Worm (Caenorhabditis elegans) whole organism, L1 larva: ENCODE measurements around the gene ZK897.10.

Source experiments
- C16A3.4 ChIP-seq: fragments of 150-350 bp; optimal IDR thresholded peaks from 2 replicates; lab custom pipeline; 2014; ENCODE audit warnings: missing biosample characterization, missing genetic modification characterization
- C34B4.2 ChIP-seq: sonication (generic microtip); optimal IDR thresholded peaks from 2 replicates; lab custom pipeline; 2017; ENCODE audit warnings: mild to moderate bottlenecking, missing genetic modification characterization, missing compliant biosample characterization
- aha-1 ChIP-seq: fragments of 150-350 bp; optimal IDR thresholded peaks from 2 replicates; lab custom pipeline; 2014; ENCODE audit warnings: missing biosample characterization, missing genetic modification characterization
- alr-1 ChIP-seq: fragments of 200-800 bp; sonication (Bioruptor generic); optimal IDR thresholded peaks from 2 replicates; lab custom pipeline; 2018; ENCODE audit warnings: borderline replicate concordance, mild to moderate bottlenecking, missing genetic modification characterization, missing compliant biosample characterization
- ama-1 ChIP-seq: fragments of 150-350 bp; optimal IDR thresholded peaks from 2 replicates; lab custom pipeline; 2014
- ceh-82 ChIP-seq, 3 experiments: fragments of 150-350 bp in 1 of 3; sonication (generic microtip) in 2 of 3; optimal IDR thresholded peaks; 2 replicates each; lab custom pipeline; 2014 to 2017; ENCODE audit warnings: missing biosample characterization in 3 of 3, missing genetic modification characterization in 3 of 3
- ceh-88 ChIP-seq: fragments of 200-800 bp; sonication (Bioruptor generic); IDR thresholded peaks from 2 replicates; pipeline ENCODE4 v1.3.6; 2022; ENCODE audit warnings: missing genetic modification characterization, missing compliant biosample characterization
- ces-1 ChIP-seq: fragments of 150-350 bp; optimal IDR thresholded peaks from 2 replicates; lab custom pipeline; 2014; ENCODE audit warnings: missing biosample characterization, missing genetic modification reagents, missing genetic modification characterization
- dsc-1 ChIP-seq: sonication (generic microtip); optimal IDR thresholded peaks from 2 replicates; lab custom pipeline; 2016; ENCODE audit warnings: mild to moderate bottlenecking, missing genetic modification characterization, missing compliant biosample characterization
- efl-1 ChIP-seq, 4 experiments: fragments of 150-350 bp; optimal IDR thresholded peaks in 3 of 4; peaks in 1 of 4; 1 replicate in 1 of 4; 2 replicates in 3 of 4; lab custom pipeline; 2014; ENCODE audit warnings: missing biosample characterization in 2 of 4, missing genetic modification characterization in 2 of 4, missing genetic modification reagents in 2 of 4
- egl-13 ChIP-seq: sonication (generic microtip); optimal IDR thresholded peaks from 2 replicates; lab custom pipeline; 2016; ENCODE audit warnings: missing genotype, missing genetic modification reagents, missing genetic modification characterization, missing compliant biosample characterization
- egl-27 ChIP-seq, 2 experiments: fragments of 150-350 bp in 1 of 2; sonication (generic microtip); optimal IDR thresholded peaks; 3 replicates each; lab custom pipeline; 2017 to 2018; ENCODE audit warnings: missing biosample characterization in 2 of 2, missing genetic modification characterization in 2 of 2, missing genetic modification reagents in 2 of 2
- ets-5 ChIP-seq: fragments of 200-800 bp; sonication (Bioruptor generic); IDR thresholded peaks from 2 replicates; pipeline ENCODE4 v1.3.6; 2022; ENCODE audit warnings: missing genetic modification characterization, missing compliant biosample characterization
- fkh-10 ChIP-seq: sonication (generic microtip); optimal IDR thresholded peaks from 2 replicates; lab custom pipeline; 2017; ENCODE audit warnings: missing biosample characterization, missing genetic modification reagents, missing genetic modification characterization
- fkh-8 ChIP-seq: sonication (generic microtip); optimal IDR thresholded peaks from 2 replicates; lab custom pipeline; 2016; ENCODE audit warnings: mild to moderate bottlenecking, missing genetic modification characterization, missing compliant biosample characterization
- grh-1 ChIP-seq: fragments of 200-800 bp; sonication (Bioruptor generic); IDR thresholded peaks from 2 replicates; pipeline ENCODE4 v1.3.6; 2022; ENCODE audit warnings: missing genetic modification reagents, missing genetic modification characterization, missing compliant biosample characterization
- hlh-17 ChIP-seq: fragments of 200-800 bp; sonication (Bioruptor generic); optimal IDR thresholded peaks from 2 replicates; lab custom pipeline; 2018; ENCODE audit warnings: missing genetic modification characterization, mild to moderate bottlenecking, missing compliant biosample characterization, moderate library complexity, borderline replicate concordance
- irx-1 ChIP-seq: sonication (generic microtip); optimal IDR thresholded peaks from 2 replicates; lab custom pipeline; 2016; ENCODE audit warnings: missing genetic modification characterization, missing compliant biosample characterization
- lin-15B ChIP-seq: fragments of 150-350 bp; sonication (generic microtip); optimal IDR thresholded peaks from 3 replicates; lab custom pipeline; 2014; ENCODE audit warnings: missing biosample characterization, missing genetic modification characterization
- lir-3 ChIP-seq: sonication (generic microtip); optimal IDR thresholded peaks from 2 replicates; lab custom pipeline; 2016; ENCODE audit warnings: mild to moderate bottlenecking, missing genetic modification characterization, moderate library complexity, missing compliant biosample characterization; ENCODE audit not compliant: poor library complexity
- lsy-2 ChIP-seq, 2 experiments: fragments of 150-350 bp; optimal IDR thresholded peaks; 2 replicates each; lab custom pipeline; 2014; ENCODE audit warnings: missing biosample characterization in 2 of 2, missing genetic modification characterization in 2 of 2
- mef-2 ChIP-seq: fragments of 150-350 bp; optimal IDR thresholded peaks from 2 replicates; lab custom pipeline; 2014; ENCODE audit warnings: missing biosample characterization, missing genetic modification characterization
- mep-1 ChIP-seq: fragments of 150-350 bp; optimal IDR thresholded peaks from 2 replicates; lab custom pipeline; 2014; ENCODE audit warnings: missing biosample characterization, missing genetic modification characterization
- nhr-11 ChIP-seq: fragments of 150-350 bp; optimal IDR thresholded peaks from 2 replicates; lab custom pipeline; 2014; ENCODE audit warnings: missing biosample characterization, missing genetic modification characterization
- nhr-20 ChIP-seq: sonication (generic microtip); optimal IDR thresholded peaks from 2 replicates; lab custom pipeline; 2016; ENCODE audit warnings: mild to moderate bottlenecking, missing genetic modification characterization, missing compliant biosample characterization
- nhr-237 ChIP-seq: fragments of 150-350 bp; optimal IDR thresholded peaks from 2 replicates; lab custom pipeline; 2014; ENCODE audit warnings: missing biosample characterization, missing genetic modification characterization
- nhr-76 ChIP-seq: sonication (generic microtip); optimal IDR thresholded peaks from 2 replicates; lab custom pipeline; 2017; ENCODE audit warnings: missing biosample characterization, missing genetic modification characterization
- nhr-84 ChIP-seq: sonication (generic microtip); optimal IDR thresholded peaks from 2 replicates; lab custom pipeline; 2017; ENCODE audit warnings: missing biosample characterization, missing genetic modification characterization
- nhr-85 ChIP-seq: sonication (generic microtip); peaks from one replicate; lab custom pipeline; 2016; ENCODE audit warnings: missing genetic modification characterization, inconsistent platforms, missing compliant biosample characterization
- nhr-90 ChIP-seq: sonication (generic microtip); optimal IDR thresholded peaks from 2 replicates; lab custom pipeline; 2016; ENCODE audit warnings: mild to moderate bottlenecking, missing genetic modification characterization, missing compliant biosample characterization; ENCODE audit not compliant: poor library complexity
- rnt-1 ChIP-seq: sonication (generic microtip); optimal IDR thresholded peaks from 2 replicates; lab custom pipeline; 2016; ENCODE audit warnings: mild to moderate bottlenecking, missing genetic modification characterization, moderate library complexity, missing compliant biosample characterization
- snpc-4 ChIP-seq: fragments of 150-350 bp; optimal IDR thresholded peaks from 2 replicates; lab custom pipeline; 2014; ENCODE audit warnings: missing biosample characterization, missing genetic modification characterization
- snu-23 ChIP-seq: sonication (generic microtip); optimal IDR thresholded peaks from 2 replicates; lab custom pipeline; 2016; ENCODE audit warnings: missing genetic modification characterization, missing compliant biosample characterization
- tlp-1 ChIP-seq: fragments of 150-350 bp; optimal IDR thresholded peaks from 2 replicates; lab custom pipeline; 2014; ENCODE audit warnings: missing biosample characterization, missing genetic modification characterization
- unc-86 ChIP-seq: sonication (generic microtip); optimal IDR thresholded peaks from 2 replicates; lab custom pipeline; 2016; ENCODE audit warnings: missing genetic modification characterization, missing compliant biosample characterization
- xbp-1 ChIP-seq: sonication (generic microtip); optimal IDR thresholded peaks from 2 replicates; lab custom pipeline; 2016; ENCODE audit warnings: missing genetic modification characterization, missing compliant biosample characterization
- zag-1 ChIP-seq: fragments of 150-350 bp; optimal IDR thresholded peaks from 2 replicates; lab custom pipeline; 2014; ENCODE audit warnings: missing biosample characterization, missing genetic modification characterization
- zip-4 ChIP-seq: fragments of 200-800 bp; sonication (Bioruptor generic); optimal IDR thresholded peaks from 2 replicates; lab custom pipeline; 2018; ENCODE audit warnings: mild to moderate bottlenecking, missing genetic modification characterization, moderate library complexity, missing compliant biosample characterization

Gene ZK897.10

DNA sequence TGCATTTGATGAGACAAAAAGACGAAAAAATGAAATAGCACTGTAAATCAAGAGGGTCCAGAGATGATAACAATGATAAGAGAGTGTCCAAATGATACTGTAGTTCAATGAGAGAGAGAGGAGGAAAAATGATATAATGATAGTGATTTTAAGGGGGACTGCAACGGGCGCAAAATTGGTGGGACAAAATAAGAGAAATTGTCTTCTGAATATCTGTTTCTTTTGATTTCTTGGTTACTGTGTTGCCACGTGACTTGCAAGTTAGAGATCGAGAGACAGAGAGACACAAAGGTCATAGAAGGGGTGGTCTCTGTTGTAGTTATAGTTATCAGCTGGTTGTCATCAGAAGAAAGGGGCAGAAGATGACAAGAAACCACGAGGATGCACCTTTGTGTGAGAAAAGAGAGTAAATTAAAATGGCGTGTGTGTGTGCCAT, 49.2 kb upstream of the ZK897.10 start (continued):
- TF ChIP-seq fkh-8 (no peak), C34B4.2 (tag; lab: Kevin White, UChicago) (no peak), lin-15B (no peak), irx-1 (tag; lab: Kevin White, UChicago) (no peak), unc-86 (tag; lab: Kevin White, UChicago) (no peak), zip-4 (GFP tag; lab: Kevin White, UChicago) (no peak), nhr-90 (tag; lab: Kevin White, UChicago) (peak; percentile 84), nhr-85 (tag; lab: Kevin White, UChicago) (peak; percentile 95), ceh-82 (tag; optimal IDR thresholded peaks at IDR 0.05; lab: Kevin White, UChicago) (no peak), C16A3.4 (tag; lab: Kevin White, UChicago) (peak; percentile 23), grh-1 (GFP tag; lab: Robert Waterston, UW) (peak; percentile 56), egl-13 (tag; lab: Kevin White, UChicago) (no peak), nhr-84 (no peak), tlp-1 (tag; lab: Kevin White, UChicago) (no peak), dsc-1 (tag; lab: Kevin White, UChicago) (no peak), nhr-20 (tag; lab: Kevin White, UChicago) (peak; percentile 93), aha-1 (tag; lab: Kevin White, UChicago) (no peak), lsy-2 (tag; optimal IDR thresholded peaks at IDR 0.05; lab: Kevin White, UChicago) (peak; percentile 50 to 82), ama-1 (lab: Kevin White, UChicago) (no peak), fkh-10 (GFP tag; lab: Kevin White, UChicago) (no peak), hlh-17 (GFP tag; lab: Kevin White, UChicago) (no peak), ets-5 (GFP tag; lab: Robert Waterston, UW) (no peak), snu-23 (GFP tag; lab: Kevin White, UChicago) (peak; percentile 78)

DNA sequence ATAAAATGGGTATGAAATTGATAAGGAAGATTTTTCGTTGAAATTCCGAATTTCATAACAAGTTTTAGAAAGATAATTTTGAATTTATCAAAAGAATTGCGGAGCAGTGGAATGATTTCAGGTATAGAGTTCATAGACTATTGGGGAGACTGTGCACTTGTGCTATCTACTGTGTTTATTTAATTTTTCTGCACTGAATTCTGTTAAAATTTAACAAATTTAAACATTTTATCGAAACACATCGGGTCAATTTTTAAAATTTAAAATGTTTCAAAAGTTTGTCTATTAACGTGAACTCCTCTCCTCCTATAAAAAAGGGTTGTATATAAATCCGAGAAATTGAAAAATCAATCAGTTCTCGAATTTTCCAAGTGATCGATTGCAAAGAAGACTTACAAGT, 47.6 kb upstream of the ZK897.10 start, which contains the start of gene C27D8.1:
C27D8.1 (plus strand) TSS at position 301 of the 400 bp plus-strand sequence.
- TF ChIP-seq snpc-4 (tag; lab: Kevin White, UChicago): no peak
- no peak for TF ChIP-seq nhr-76 (tag; lab: Kevin White, UChicago)
- TF ChIP-seq egl-13 (tag; lab: Kevin White, UChicago): no peak
- TF ChIP-seq nhr-11 (tag; lab: Kevin White, UChicago): no peak
- TF ChIP-seq zag-1: no peak
- TF ChIP-seq mep-1 (tag; lab: Kevin White, UChicago): no peak
- no peak for TF ChIP-seq mef-2 (tag; lab: Kevin White, UChicago)
- no peak for TF ChIP-seq ces-1
- TF ChIP-seq C34B4.2 (tag; lab: Kevin White, UChicago): no peak
- no peak for TF ChIP-seq aha-1 (tag; lab: Kevin White, UChicago)
- TF ChIP-seq rnt-1 (tag; lab: Kevin White, UChicago): no peak
- no peak for TF ChIP-seq ceh-82 (tag; optimal IDR thresholded peaks at IDR 0.05; lab: Kevin White, UChicago)
- TF ChIP-seq lir-3 (tag; lab: Kevin White, UChicago): no peak
- TF ChIP-seq ceh-88 (GFP tag; lab: Robert Waterston, UW): no peak
- no peak for TF ChIP-seq xbp-1 (tag; lab: Kevin White, UChicago)
- no peak for TF ChIP-seq fkh-10 (GFP tag; lab: Kevin White, UChicago)
- TF ChIP-seq alr-1: no peak
- no peak for TF ChIP-seq egl-27 (tag; optimal IDR thresholded peaks at IDR 0.05; lab: Kevin White, UChicago)

DNA sequence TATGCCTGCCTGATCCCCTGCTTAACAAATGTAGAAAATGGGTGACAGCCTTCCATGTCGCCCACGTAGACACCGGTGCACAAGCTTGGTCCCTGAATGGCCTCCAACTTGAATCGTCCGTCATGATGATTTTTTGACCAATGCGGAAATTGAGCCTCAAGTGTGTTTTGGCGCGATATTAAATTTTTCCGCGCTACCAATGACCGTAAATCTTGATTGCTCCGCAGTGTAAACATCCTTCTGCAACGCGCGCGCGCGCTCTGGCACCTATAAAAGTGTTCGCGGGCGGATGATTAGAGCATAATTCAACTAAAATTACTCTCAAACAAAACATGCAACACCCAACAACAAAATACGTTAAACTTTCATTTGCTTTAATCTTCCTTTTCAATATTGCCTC, 45.5 kb upstream of the ZK897.10 start, which contains the start of gene idpp-7:
idpp-7 (plus strand) TSS at position 301 of the 400 bp plus-strand sequence.
- no peak for TF ChIP-seq nhr-237 (tag; lab: Kevin White, UChicago)
- peak; percentile 41 for TF ChIP-seq nhr-85 (tag; lab: Kevin White, UChicago)
- TF ChIP-seq efl-1 (optimal IDR thresholded peaks at IDR 0.05; lab: Kevin White, UChicago): no peak
- TF ChIP-seq efl-1 (GFP tag; optimal IDR thresholded peaks at IDR 0.05 in 1 of 2; lab: Kevin White, UChicago): peak in 1 of 2 experiments; percentile 7
- TF ChIP-seq, all 84 proteins: peak for 2
